Worm (Caenorhabditis elegans): Measurements from ENCODE around the gene M02D8.2.

- TF ChIP-seq flt-1 (GFP tag; IDR thresholded peaks at IDR 0.05) (no peak), cog-1 (tag; optimal IDR thresholded peaks at IDR 0.05) (no peak), med-1 (GFP tag; optimal IDR thresholded peaks at IDR 0.05; ENCODE audit: insufficient read depth) (no peak), ztf-29 (GFP tag; IDR thresholded peaks at IDR 0.05) (no peak)
These were observed 1.7 kb upstream of the M02D8.2 start for ce11 chrX:8737801-8738200.
